Fruit fly (Drosophila melanogaster): ENCODE measurements around the gene CG33301.

CG33301 gene

dm6 chr2L:10056705-10057104, 7.3 kb downstream of the CG33301 start, which contains the start of gene Pen (continued):
- TF ChIP-seq inv (GFP tag; IDR thresholded peaks at IDR 0.05; ENCODE audit: partially characterized antibody) (peak; percentile 59), Xbp1 (GFP tag; optimal IDR thresholded peaks at IDR 0.05) (no peak), fru (optimal IDR thresholded peaks at IDR 0.05) (no peak), dan (GFP tag; IDR thresholded peaks at IDR 0.05) (no peak), CG9797 (GFP tag; optimal IDR thresholded peaks at IDR 0.05) (peak; percentile 85), CG12391 (tag; optimal IDR thresholded peaks at IDR 0.05) (no peak), CG17186 (GFP tag; optimal IDR thresholded peaks at IDR 0.05) (peak; percentile 64), ash1 (GFP tag; optimal IDR thresholded peaks at IDR 0.05) (no peak), nerfin-2 (GFP tag; IDR thresholded peaks at IDR 0.05; ENCODE audit: partially characterized antibody) (peak; percentile 46; the same call in 1 of the 2 replicates), Lhr (GFP tag; optimal IDR thresholded peaks at IDR 0.05) (peak; percentile 36), sna (GFP tag; IDR thresholded peaks at IDR 0.05; ENCODE audit: partially characterized antibody) (peak; percentile 56; the same call in 1 of the 2 replicates), YL-1 (GFP tag; optimal IDR thresholded peaks at IDR 0.05) (no peak), CG6791 (GFP tag; IDR thresholded peaks at IDR 0.05; ENCODE audit: partially characterized antibody) (peak; percentile 83), CG15073 (GFP tag; optimal IDR thresholded peaks at IDR 0.05) (no peak), tx (GFP tag; optimal IDR thresholded peaks at IDR 0.05) (no peak), CG43689 (GFP tag; IDR thresholded peaks at IDR 0.05) (no peak), CG13287 (GFP tag; IDR thresholded peaks at IDR 0.05; ENCODE audit: partially characterized antibody) (peak; percentile 78), CG10565 (GFP tag; optimal IDR thresholded peaks at IDR 0.05) (no peak), nerfin-1 (tag; optimal IDR thresholded peaks at IDR 0.05) (no peak), CG11723 (GFP tag; optimal IDR thresholded peaks at IDR 0.05) (no peak), CG14050 (GFP tag; IDR thresholded peaks at IDR 0.05) (no peak), BEAF-32 (GFP tag; optimal IDR thresholded peaks at IDR 0.05) (peak; percentile 85), CG13424 (tag; optimal IDR thresholded peaks at IDR 0.05) (no peak), CG5953 (GFP tag; IDR thresholded peaks at IDR 0.05) (no peak), Myb (GFP tag; optimal IDR thresholded peaks at IDR 0.05) (peak; percentile 87), knrl (GFP tag; IDR thresholded peaks at IDR 0.05; ENCODE audit: partially characterized antibody) (peak; percentile 82), CG16813 (GFP tag; IDR thresholded peaks at IDR 0.05; ENCODE audit: partially characterized antibody) (peak; percentile 81), Nf-YA (GFP tag; IDR thresholded peaks at IDR 0.05) (no peak), Trl (optimal IDR thresholded peaks at IDR 0.05) (no peak), Trl (GFP tag; optimal IDR thresholded peaks at IDR 0.05) (no peak), CG2202 (tag; optimal IDR thresholded peaks at IDR 0.05) (no peak), Sin3A (optimal IDR thresholded peaks at IDR 0.05) (peak; percentile 52), Antp (GFP tag; optimal IDR thresholded peaks at IDR 0.05) (no peak), rib (GFP tag; IDR thresholded peaks at IDR 0.05) (no peak), CG14710 (tag; optimal IDR thresholded peaks at IDR 0.05) (peak; percentile 37), vnd (GFP tag; IDR thresholded peaks at IDR 0.05; ENCODE audit: partially characterized antibody) (peak; percentile 47; the same call in 2 of the 3 replicates), ato (GFP tag; IDR thresholded peaks at IDR 0.05; ENCODE audit: partially characterized antibody) (peak; percentile 49; the same call in 1 of the 2 replicates), Gsc (GFP tag; IDR thresholded peaks at IDR 0.05) (no peak), chif (GFP tag; optimal IDR thresholded peaks at IDR 0.05) (no peak), Opbp (GFP tag; IDR thresholded peaks at IDR 0.05; ENCODE audit: partially characterized antibody) (peak; percentile 74), CoRest (tag; optimal IDR thresholded peaks at IDR 0.05) (peak; percentile 2), toy (GFP tag; IDR thresholded peaks at IDR 0.05) (no peak), CG18764 (GFP tag; optimal IDR thresholded peaks at IDR 0.05) (no peak), gfzf (GFP tag; optimal IDR thresholded peaks at IDR 0.05) (peak; percentile 45), Elba2 (GFP tag; optimal IDR thresholded peaks at IDR 0.05) (no peak), Dll (GFP tag; IDR thresholded peaks at IDR 0.05; ENCODE audit: partially characterized antibody) (peak; percentile 77), Bgb (GFP tag; IDR thresholded peaks at IDR 0.05; ENCODE audit: partially characterized antibody) (peak; percentile 83), CG34224 (GFP tag; IDR thresholded peaks at IDR 0.05; ENCODE audit: partially characterized antibody) (peak; percentile 53), hth (optimal IDR thresholded peaks at IDR 0.05) (no peak), nmo (GFP tag; optimal IDR thresholded peaks at IDR 0.05) (no peak)

Measured in whole organism, embryonic.